Worm (Caenorhabditis elegans) whole organism, L2 larva: ENCODE data around the gene srt-15.
"Not testable (repeated sequence)": the region's sequence is repeated elsewhere in the genome, so short reads cannot be mapped to it uniquely, and the experiment has no call there.

Source experiments
- C34F6.9 ChIP-seq: fragments of 150-350 bp; optimal IDR thresholded peaks from 2 replicates; lab custom pipeline; 2014; ENCODE audit warnings: missing biosample characterization, missing genetic modification characterization
- F13H6.1 ChIP-seq: sonication (generic microtip); optimal IDR thresholded peaks from 2 replicates; lab custom pipeline; 2016; ENCODE audit warnings: missing genetic modification characterization, missing compliant biosample characterization
- Y55F3AM.14 ChIP-seq: fragments of 200-800 bp; sonication (Bioruptor generic); optimal IDR thresholded peaks from 2 replicates; lab custom pipeline; 2018; ENCODE audit warnings: mild to moderate bottlenecking, missing genetic modification characterization, missing compliant biosample characterization
- ZK546.5 ChIP-seq: sonication (generic microtip); optimal IDR thresholded peaks from 2 replicates; lab custom pipeline; 2017; ENCODE audit warnings: missing biosample characterization, missing genetic modification characterization
- aly-2 ChIP-seq: fragments of 150-350 bp; optimal IDR thresholded peaks from 2 replicates; lab custom pipeline; 2014; ENCODE audit warnings: missing biosample characterization, missing genetic modification characterization
- ceh-82 ChIP-seq: fragments of 150-350 bp; optimal IDR thresholded peaks from 2 replicates; lab custom pipeline; 2014; ENCODE audit warnings: missing biosample characterization, missing genetic modification characterization
- crh-2 ChIP-seq: sonication (generic microtip); optimal IDR thresholded peaks from 2 replicates; lab custom pipeline; 2017; ENCODE audit warnings: missing biosample characterization, missing genetic modification characterization
- dmd-4 ChIP-seq: sonication (generic microtip); optimal IDR thresholded peaks from 2 replicates; lab custom pipeline; 2017; ENCODE audit warnings: missing biosample characterization, missing genetic modification characterization
- elt-3 ChIP-seq: sonication (generic microtip); optimal IDR thresholded peaks from 2 replicates; lab custom pipeline; 2017; ENCODE audit warnings: missing biosample characterization, missing genetic modification characterization
- fos-1 ChIP-seq: fragments of 150-350 bp; optimal IDR thresholded peaks from 2 replicates; lab custom pipeline; 2014; ENCODE audit warnings: missing biosample characterization, missing genetic modification characterization
- lin-11 ChIP-seq: fragments of 150-350 bp; sonication (generic microtip); optimal IDR thresholded peaks from 2 replicates; lab custom pipeline; 2014; ENCODE audit warnings: missing biosample characterization, missing genetic modification characterization, inconsistent platforms, mixed read lengths
- lin-13 ChIP-seq: fragments of 150-350 bp; optimal IDR thresholded peaks from 2 replicates; lab custom pipeline; 2014; ENCODE audit warnings: missing biosample characterization, missing genetic modification reagents, missing genetic modification characterization
- lin-39 ChIP-seq: fragments of 150-350 bp; optimal IDR thresholded peaks from 2 replicates; lab custom pipeline; 2014; ENCODE audit warnings: missing biosample characterization, missing genetic modification reagents, missing genetic modification characterization
- lsy-2 ChIP-seq, 2 experiments: fragments of 150-350 bp in 1 of 2; sonication (generic microtip) in 1 of 2; optimal IDR thresholded peaks; 2 replicates each; lab custom pipeline; 2014 to 2017; ENCODE audit warnings: missing biosample characterization in 2 of 2, missing genetic modification characterization in 2 of 2
- mdl-1 ChIP-seq, 2 experiments: fragments of 150-350 bp in 1 of 2; sonication (generic microtip) in 1 of 2; optimal IDR thresholded peaks; 2 replicates each; lab custom pipeline; 2017; ENCODE audit warnings: missing biosample characterization in 2 of 2, missing genetic modification characterization in 2 of 2
- nhr-10 ChIP-seq: sonication (generic microtip); optimal IDR thresholded peaks from 2 replicates; lab custom pipeline; 2017; ENCODE audit warnings: missing biosample characterization, missing genetic modification characterization
- nhr-11 ChIP-seq: fragments of 150-350 bp; optimal IDR thresholded peaks from 2 replicates; lab custom pipeline; 2014; ENCODE audit warnings: missing biosample characterization, missing genetic modification characterization
- nhr-129 ChIP-seq: fragments of 150-350 bp; optimal IDR thresholded peaks from 2 replicates; lab custom pipeline; 2014; ENCODE audit warnings: missing biosample characterization, missing genetic modification characterization
- nhr-21 ChIP-seq: fragments of 150-350 bp; optimal IDR thresholded peaks from 2 replicates; lab custom pipeline; 2014; ENCODE audit warnings: missing biosample characterization, missing genetic modification characterization
- nhr-23 ChIP-seq: fragments of 150-350 bp; optimal IDR thresholded peaks from 2 replicates; lab custom pipeline; 2014; ENCODE audit warnings: missing biosample characterization, missing genetic modification reagents, missing genetic modification characterization
- nhr-237 ChIP-seq: fragments of 150-350 bp; optimal IDR thresholded peaks from 2 replicates; lab custom pipeline; 2014; ENCODE audit warnings: missing biosample characterization, missing genetic modification characterization
- nhr-25 ChIP-seq: fragments of 150-350 bp; sonication (generic microtip); optimal IDR thresholded peaks from 3 replicates; lab custom pipeline; 2014; ENCODE audit warnings: missing biosample characterization, missing genetic modification characterization
- nhr-77 ChIP-seq: fragments of 150-350 bp; optimal IDR thresholded peaks from 2 replicates; lab custom pipeline; 2014; ENCODE audit warnings: missing biosample characterization, missing genetic modification characterization
- peb-1 ChIP-seq: fragments of 150-350 bp; optimal IDR thresholded peaks from 2 replicates; lab custom pipeline; 2014; ENCODE audit warnings: missing biosample characterization, missing genetic modification characterization
- sem-4 ChIP-seq: fragments of 150-350 bp; optimal IDR thresholded peaks from 2 replicates; lab custom pipeline; 2014; ENCODE audit warnings: missing biosample characterization, missing genetic modification reagents, missing genetic modification characterization
- skn-1 ChIP-seq: sonication (generic microtip); optimal IDR thresholded peaks from 2 replicates; lab custom pipeline; 2017; ENCODE audit warnings: missing biosample characterization, missing genetic modification characterization
- sma-9 ChIP-seq, 2 experiments: fragments of 150-350 bp in 1 of 2; sonication (generic microtip) in 1 of 2; optimal IDR thresholded peaks; 2 replicates each; lab custom pipeline; 2014 to 2016; ENCODE audit warnings: missing genetic modification characterization in 2 of 2, mild to moderate bottlenecking in 1 of 2, missing biosample characterization in 1 of 2, missing compliant biosample characterization in 1 of 2, missing genetic modification reagents in 1 of 2, moderate library complexity in 1 of 2
- unc-39 ChIP-seq: fragments of 150-350 bp; optimal IDR thresholded peaks from 2 replicates; lab custom pipeline; 2014; ENCODE audit warnings: missing biosample characterization, missing genetic modification characterization
- zag-1 ChIP-seq: fragments of 150-350 bp; optimal IDR thresholded peaks from 2 replicates; lab custom pipeline; 2014; ENCODE audit warnings: missing biosample characterization, missing genetic modification characterization
- ztf-11 ChIP-seq: sonication (generic microtip); optimal IDR thresholded peaks from 2 replicates; lab custom pipeline; 2017; ENCODE audit warnings: missing biosample characterization, missing genetic modification characterization

srt-15 gene

ce11 chrV:3071548-3071947 lies 9.6 kb upstream of the srt-15 start, which contains the start of gene C50H11.13:
TSS of gene C50H11.13 (minus strand) at chrV:3071648.
- TF ChIP-seq lin-13 (GFP tag; lab: Kevin White, UChicago): no peak
- TF ChIP-seq nhr-10 (tag; lab: Kevin White, UChicago): no peak

ce11 chrV:3069101-3069500 lies 7.1 kb upstream of the srt-15 start, which contains the start of gene str-40:
TSS of gene str-40 (minus strand) at chrV:3069201.
- TF ChIP-seq skn-1 (tag; lab: Kevin White, UChicago): no peak
- no peak for TF ChIP-seq aly-2 (tag; lab: Kevin White, UChicago)
- no peak for TF ChIP-seq ZK546.5 (tag; lab: Kevin White, UChicago)
- no peak for TF ChIP-seq ztf-11 (tag; lab: Kevin White, UChicago)
- no peak for TF ChIP-seq sma-9 (GFP tag; optimal IDR thresholded peaks at IDR 0.05; lab: Kevin White, UChicago)
- no peak for TF ChIP-seq sma-9 (tag; optimal IDR thresholded peaks at IDR 0.05; lab: Kevin White, UChicago)
- no peak for TF ChIP-seq lsy-2 (tag; optimal IDR thresholded peaks at IDR 0.05; lab: Kevin White, UChicago)
- no peak for TF ChIP-seq lin-11 (tag; lab: Kevin White, UChicago)
- TF ChIP-seq sem-4 (tag; lab: Kevin White, UChicago): no peak
- TF ChIP-seq F13H6.1 (tag; lab: Kevin White, UChicago): no peak
- TF ChIP-seq unc-39 (tag; lab: Kevin White, UChicago): no peak
- TF ChIP-seq nhr-11 (tag; lab: Kevin White, UChicago): no peak
- TF ChIP-seq dmd-4 (tag; lab: Kevin White, UChicago): no peak
- TF ChIP-seq zag-1: no peak
- no peak for TF ChIP-seq peb-1
- TF ChIP-seq, all 48 proteins: peak for 0

ce11 chrV:3065928-3066327 lies 4.0 kb upstream of the srt-15 start, which contains the start of gene srh-185:
TSS of gene srh-185 (plus strand) at chrV:3066228.
- no peak for TF ChIP-seq nhr-10 (tag; lab: Kevin White, UChicago)
- TF ChIP-seq mdl-1 (tag; optimal IDR thresholded peaks at IDR 0.05; lab: Kevin White, UChicago): no peak
- TF ChIP-seq ceh-82 (tag; lab: Kevin White, UChicago): no peak
- TF ChIP-seq elt-3 (tag; lab: Kevin White, UChicago): no peak
- no peak for TF ChIP-seq lsy-2 (tag; optimal IDR thresholded peaks at IDR 0.05; lab: Kevin White, UChicago)
- TF ChIP-seq C34F6.9 (tag; lab: Kevin White, UChicago): no peak
- no peak for TF ChIP-seq sma-9 (GFP tag; optimal IDR thresholded peaks at IDR 0.05; lab: Kevin White, UChicago)
- no peak for TF ChIP-seq sma-9 (tag; optimal IDR thresholded peaks at IDR 0.05; lab: Kevin White, UChicago)
- no peak for TF ChIP-seq fos-1 (tag; lab: Kevin White, UChicago)
- TF ChIP-seq nhr-23 (tag; lab: Kevin White, UChicago): no peak

ce11 chrV:3064418-3064817 lies 2.4 kb upstream of the srt-15 start, which contains the start of gene srt-16:
TSS of gene srt-16 (minus strand) at chrV:3064518.
- not testable (repeated sequence) for TF ChIP-seq nhr-77; nhr-237 (tag; lab: Kevin White, UChicago); unc-39 (tag; lab: Kevin White, UChicago)
- TF ChIP-seq, all 48 proteins: peak for 0; not testable (repeated sequence) for 48

- TF ChIP-seq ceh-82 (tag; lab: Kevin White, UChicago) (no peak), nhr-23 (tag; lab: Kevin White, UChicago) (no peak), zag-1 (no peak), ZK546.5 (tag; lab: Kevin White, UChicago) (no peak), nhr-25 (tag; lab: Kevin White, UChicago) (no peak), nhr-129 (tag; lab: Kevin White, UChicago) (no peak), lin-39 (tag; lab: Kevin White, UChicago) (no peak), elt-3 (tag; lab: Kevin White, UChicago) (no peak)
- TF ChIP-seq, all 48 proteins: peak for 0
Observed at ce11 chrV:3058996-3059395, 3.0 kb downstream of the srt-15 start, which contains the start of gene str-244. TSS of gene str-244 (minus strand) at chrV:3059096.

ce11 chrV:3054254-3054653 lies 7.7 kb downstream of the srt-15 start, which contains the start of gene C50H11.8:
TSS of gene C50H11.8 (plus strand) at chrV:3054554.
- TF ChIP-seq Y55F3AM.14 (GFP tag; lab: Kevin White, UChicago) (no peak), C34F6.9 (tag; lab: Kevin White, UChicago) (no peak), crh-2 (tag; lab: Kevin White, UChicago) (no peak), nhr-21 (no peak), nhr-129 (tag; lab: Kevin White, UChicago) (no peak)
- TF ChIP-seq, all 48 proteins: peak for 0
